Fruit fly (Drosophila melanogaster) whole organism, pupa: ENCODE data around the gene NdufA3.

ENCODE experiments used
- CG10348 ChIP-seq: fragments of 200-800 bp; sonication (Bioruptor generic); IDR thresholded peaks from 2 replicates; pipeline ENCODE4 v1.3.6; 2022; ENCODE audit warnings: missing biosample characterization, missing genetic modification characterization
- CG12605 ChIP-seq: fragments of 200-800 bp; sonication (Bioruptor generic); IDR thresholded peaks from 2 replicates; pipeline ENCODE4 v1.3.6; 2022; ENCODE audit warnings: missing biosample characterization, missing genetic modification characterization
- CG13204 ChIP-seq: fragments of 200-800 bp; sonication (Bioruptor generic); optimal IDR thresholded peaks from 2 replicates; lab custom pipeline; 2018; ENCODE audit warnings: missing biosample characterization, mild to moderate bottlenecking, missing genetic modification characterization, moderate library complexity
- CG14655 ChIP-seq: fragments of 200-800 bp; sonication (Bioruptor generic); optimal IDR thresholded peaks from 3 replicates; lab custom pipeline; 2017; ENCODE audit warnings: mild to moderate bottlenecking, missing biosample characterization, missing genetic modification reagents, missing genetic modification characterization
- CG15710 ChIP-seq: fragments of 200-800 bp; sonication (Bioruptor generic); optimal IDR thresholded peaks from 2 replicates; lab custom pipeline; 2018; ENCODE audit warnings: missing biosample characterization, mild to moderate bottlenecking, missing genetic modification characterization, moderate library complexity
- CG17806 ChIP-seq: fragments of 200-800 bp; sonication (Bioruptor generic); optimal IDR thresholded peaks from 2 replicates; lab custom pipeline; 2018; ENCODE audit warnings: missing biosample characterization, mild to moderate bottlenecking, missing genetic modification characterization, moderate library complexity
- CG32121 ChIP-seq: fragments of 200-800 bp; sonication (Bioruptor generic); IDR thresholded peaks from 2 replicates; pipeline ENCODE4 v1.3.6; 2022; ENCODE audit warnings: missing biosample characterization, missing genetic modification characterization
- CG34367 ChIP-seq: fragments of 200-800 bp; sonication (Bioruptor generic); optimal IDR thresholded peaks from 2 replicates; lab custom pipeline; 2018; ENCODE audit warnings: missing biosample characterization, mild to moderate bottlenecking, missing genetic modification characterization
- CG4496 ChIP-seq: fragments of 200-800 bp; sonication (Bioruptor generic); IDR thresholded peaks from 3 replicates; pipeline ENCODE4 v1.3.6; 2022; ENCODE audit warnings: missing biosample characterization, missing genetic modification characterization
- CG8159 ChIP-seq: fragments of 200-800 bp; sonication (Bioruptor generic); optimal IDR thresholded peaks from 3 replicates; lab custom pipeline; 2018; ENCODE audit warnings: missing biosample characterization, mild to moderate bottlenecking, missing genetic modification characterization, moderate library complexity
- CG8301 ChIP-seq: fragments of 200-800 bp; sonication (Bioruptor generic); optimal IDR thresholded peaks from 2 replicates; lab custom pipeline; 2018; ENCODE audit warnings: missing biosample characterization, mild to moderate bottlenecking, missing genetic modification characterization
- CG9948 ChIP-seq: fragments of 200-800 bp; sonication (Bioruptor generic); optimal IDR thresholded peaks from 2 replicates; lab custom pipeline; 2018; ENCODE audit warnings: missing biosample characterization, mild to moderate bottlenecking, missing genetic modification characterization, moderate library complexity
- D1 ChIP-seq: fragments of 200-800 bp; sonication (Bioruptor generic); optimal IDR thresholded peaks from 2 replicates; lab custom pipeline; 2018; ENCODE audit warnings: missing biosample characterization, mild to moderate bottlenecking, missing genetic modification characterization, moderate library complexity
- EcR ChIP-seq: fragments of 200-800 bp; sonication (Bioruptor generic); optimal IDR thresholded peaks from 3 replicates; lab custom pipeline; 2019; ENCODE audit warnings: missing biosample characterization, missing genetic modification characterization, mild to moderate bottlenecking, moderate library complexity, missing genetic modification reagents
- Ets98B ChIP-seq: fragments of 200-800 bp; sonication (Bioruptor generic); IDR thresholded peaks from 2 replicates; pipeline ENCODE4 v1.3.6; 2022; ENCODE audit warnings: missing biosample characterization, missing genetic modification characterization
- Pif1A ChIP-seq: fragments of 200-800 bp; sonication (Bioruptor generic); optimal IDR thresholded peaks from 3 replicates; lab custom pipeline; 2016; ENCODE audit warnings: missing biosample characterization, missing genetic modification characterization
- Pif1B ChIP-seq: fragments of 200-800 bp; sonication (Bioruptor generic); optimal IDR thresholded peaks from 3 replicates; lab custom pipeline; 2016; ENCODE audit warnings: missing biosample characterization, missing genetic modification characterization
- Snoo ChIP-seq: fragments of 200-800 bp; sonication (Bioruptor generic); optimal IDR thresholded peaks from 3 replicates; lab custom pipeline; 2017; ENCODE audit warnings: missing biosample characterization, mild to moderate bottlenecking, missing genetic modification characterization, inconsistent platforms
- fd96Ca ChIP-seq: fragments of 200-800 bp; sonication (Bioruptor generic); IDR thresholded peaks from 3 replicates; pipeline ENCODE4 v1.3.6; 2022; ENCODE audit warnings: missing biosample characterization, missing genetic modification characterization
- gl ChIP-seq: fragments of 200-800 bp; sonication (Bioruptor generic); optimal IDR thresholded peaks from 2 replicates; lab custom pipeline; 2018; ENCODE audit warnings: missing biosample characterization, mild to moderate bottlenecking, missing genetic modification characterization
- rn ChIP-seq: fragments of 200-800 bp; sonication (Bioruptor generic); IDR thresholded peaks from 2 replicates; pipeline ENCODE4 v1.3.6; 2022; ENCODE audit warnings: missing biosample characterization, missing genetic modification characterization

Gene NdufA3

dm6 chrX:9120828-9121754 is 38.8 kb downstream of the NdufA3 start:
- TF ChIP-seq CG15710 (tag; lab: Kevin White, UChicago) (peak; percentile 21), Ets98B (GFP tag; lab: Robert Waterston, UW) (no peak), CG8301 (tag; lab: Kevin White, UChicago) (peak; percentile 36), CG8159 (tag; lab: Kevin White, UChicago) (peak; percentile 53), fd96Ca (GFP tag; lab: Robert Waterston, UW) (no peak), CG34367 (tag; lab: Kevin White, UChicago) (no peak), CG13204 (GFP tag; lab: Kevin White, UChicago) (no peak), D1 (tag; lab: Kevin White, UChicago) (no peak), CG14655 (peak; percentile 39), CG10348 (GFP tag; lab: Robert Waterston, UW) (no peak), CG4496 (0 out of 3 replicates have a peak, but pooled peaks have one; percentile 27), CG17806 (peak; percentile 29), CG32121 (GFP tag; lab: Robert Waterston, UW) (peak; percentile 29; the same call in 1 of the 2 replicates), CG12605 (GFP tag; lab: Robert Waterston, UW) (no peak), gl (tag; lab: Kevin White, UChicago) (no peak), EcR (GFP tag; lab: Kevin White, UChicago) (no peak), Pif1A (GFP tag; lab: Kevin White, UChicago) (peak; percentile 28), rn (no peak), CG9948 (peak; percentile 34), Pif1B (GFP tag; lab: Kevin White, UChicago) (peak; percentile 16), Snoo (tag; lab: Kevin White, UChicago) (peak; percentile 35)

- no peak for TF ChIP-seq rn
- no peak for TF ChIP-seq EcR (GFP tag; lab: Kevin White, UChicago)
- TF ChIP-seq gl (tag; lab: Kevin White, UChicago): no peak
- TF ChIP-seq Ets98B (GFP tag; lab: Robert Waterston, UW): no peak
- TF ChIP-seq CG14655: peak; percentile 1
- TF ChIP-seq CG4496: no peak
- no peak for TF ChIP-seq CG13204 (GFP tag; lab: Kevin White, UChicago)
- no peak for TF ChIP-seq CG10348 (GFP tag; lab: Robert Waterston, UW)
- TF ChIP-seq CG17806: no peak
- TF ChIP-seq, all 21 proteins: peak for 1
These were observed 40.0 kb downstream of the NdufA3 start for dm6 chrX:9119671-9120364.

- TF ChIP-seq Pif1A (GFP tag; lab: Kevin White, UChicago) (no peak), CG4496 (0 out of 3 replicates have a peak, but pooled peaks have one; percentile 38), gl (tag; lab: Kevin White, UChicago) (no peak), EcR (GFP tag; lab: Kevin White, UChicago) (no peak), Pif1B (GFP tag; lab: Kevin White, UChicago) (no peak), D1 (tag; lab: Kevin White, UChicago) (no peak), CG14655 (peak; percentile 63), Ets98B (GFP tag; lab: Robert Waterston, UW) (no peak), Snoo (tag; lab: Kevin White, UChicago) (no peak), fd96Ca (GFP tag; lab: Robert Waterston, UW) (peak; percentile 46; the same call in 1 of the 3 replicates), CG10348 (GFP tag; lab: Robert Waterston, UW) (no peak), CG8159 (tag; lab: Kevin White, UChicago) (peak; percentile 47), CG8301 (tag; lab: Kevin White, UChicago) (peak; percentile 45), CG32121 (GFP tag; lab: Robert Waterston, UW) (no peak), CG34367 (tag; lab: Kevin White, UChicago) (no peak), rn (no peak), CG9948 (no peak), CG12605 (GFP tag; lab: Robert Waterston, UW) (no peak), CG15710 (tag; lab: Kevin White, UChicago) (no peak), CG13204 (GFP tag; lab: Kevin White, UChicago) (no peak), CG17806 (peak; percentile 18)
- TF ChIP-seq, all 21 proteins: peak for 6
These were observed 40.8 kb downstream of the NdufA3 start for dm6 chrX:9118961-9119633.

- TF ChIP-seq fd96Ca (GFP tag; lab: Robert Waterston, UW) (no peak), Pif1B (GFP tag; lab: Kevin White, UChicago) (no peak), CG15710 (tag; lab: Kevin White, UChicago) (no peak), CG32121 (GFP tag; lab: Robert Waterston, UW) (no peak), CG4496 (no peak), Pif1A (GFP tag; lab: Kevin White, UChicago) (no peak), CG8159 (tag; lab: Kevin White, UChicago) (no peak), CG13204 (GFP tag; lab: Kevin White, UChicago) (no peak), CG10348 (GFP tag; lab: Robert Waterston, UW) (no peak)
These were observed 42.0 kb downstream of the NdufA3 start for dm6 chrX:9117831-9118230.
